Fruit fly (Drosophila melanogaster): ENCODE measurements around the gene CG32547.

The CG32547 gene

dm6 chrX:18515988-18516541 lies 36.8 kb upstream of the CG32547 start (continued):
- TF ChIP-seq cato (GFP tag; optimal IDR thresholded peaks at IDR 0.05; ENCODE audit: borderline replicate concordance): no peak
- TF ChIP-seq pfk (GFP tag; optimal IDR thresholded peaks at IDR 0.05): no peak
- peak; percentile 27 for TF ChIP-seq Atf-2 (GFP tag; optimal IDR thresholded peaks at IDR 0.05)
- no peak for TF ChIP-seq bab2 (GFP tag; optimal IDR thresholded peaks at IDR 0.05)
- no peak for TF ChIP-seq CG17328 (GFP tag; IDR thresholded peaks at IDR 0.05)
- TF ChIP-seq Awh (GFP tag; IDR thresholded peaks at IDR 0.05): no peak
- TF ChIP-seq CG1647 (GFP tag; optimal IDR thresholded peaks at IDR 0.05): no peak
- TF ChIP-seq zfh2 (GFP tag; optimal IDR thresholded peaks at IDR 0.05): no peak
- peak; percentile 3 for TF ChIP-seq ind (GFP tag; optimal IDR thresholded peaks at IDR 0.05)
- no peak for TF ChIP-seq Trl (optimal IDR thresholded peaks at IDR 0.05)
- TF ChIP-seq Trl (GFP tag; optimal IDR thresholded peaks at IDR 0.05): peak; percentile 8
- no peak for TF ChIP-seq slp2 (GFP tag; optimal IDR thresholded peaks at IDR 0.05)
- TF ChIP-seq CG4282 (GFP tag; optimal IDR thresholded peaks at IDR 0.05): peak; percentile 35
- no peak for TF ChIP-seq CG1529 (GFP tag; optimal IDR thresholded peaks at IDR 0.05)
- TF ChIP-seq exex (tag; optimal IDR thresholded peaks at IDR 0.05): no peak
- no peak for TF ChIP-seq D19B (GFP tag; optimal IDR thresholded peaks at IDR 0.05)
- TF ChIP-seq MTF-1 (GFP tag; optimal IDR thresholded peaks at IDR 0.05; ENCODE audit: borderline replicate concordance): no peak
- TF ChIP-seq repo (GFP tag; optimal IDR thresholded peaks at IDR 0.05): no peak
- TF ChIP-seq peb (GFP tag; IDR thresholded peaks at IDR 0.05): no peak
- TF ChIP-seq CG10959 (GFP tag; IDR thresholded peaks at IDR 0.05): no peak
- peak; percentile 53; the same call in 1 of the 2 replicates for TF ChIP-seq CG9932 (GFP tag; IDR thresholded peaks at IDR 0.05)
- no peak for TF ChIP-seq E2f1 (GFP tag; IDR thresholded peaks at IDR 0.05)
- TF ChIP-seq maf-S (GFP tag; optimal IDR thresholded peaks at IDR 0.05): no peak
- TF ChIP-seq Rfx (GFP tag; IDR thresholded peaks at IDR 0.05): peak; percentile 53
- TF ChIP-seq CG12071 (GFP tag; optimal IDR thresholded peaks at IDR 0.05): no peak
- TF ChIP-seq Dip3 (GFP tag; optimal IDR thresholded peaks at IDR 0.05): no peak
- no peak for TF ChIP-seq fd102C (GFP tag; optimal IDR thresholded peaks at IDR 0.05)
- no peak for TF ChIP-seq dmrt11E (tag; optimal IDR thresholded peaks at IDR 0.05)
- TF ChIP-seq pum (GFP tag; optimal IDR thresholded peaks at IDR 0.05): no peak
- peak; percentile 39 for TF ChIP-seq CG1832 (GFP tag; optimal IDR thresholded peaks at IDR 0.05)
- no peak for TF ChIP-seq CG5953 (GFP tag; IDR thresholded peaks at IDR 0.05)
- TF ChIP-seq Gsc (GFP tag; IDR thresholded peaks at IDR 0.05): no peak
- no peak; the same call in 1 of the 2 replicates for TF ChIP-seq CG31441 (GFP tag; IDR thresholded peaks at IDR 0.05)
- TF ChIP-seq CG11560 (tag; IDR thresholded peaks at IDR 0.05): no peak
- TF ChIP-seq Xbp1 (GFP tag; optimal IDR thresholded peaks at IDR 0.05): peak; percentile 1
- TF ChIP-seq sd (tag; optimal IDR thresholded peaks at IDR 0.05): peak; percentile 28
- TF ChIP-seq CG42726 (GFP tag; IDR thresholded peaks at IDR 0.05; ENCODE audit: partially characterized antibody): no peak
- TF ChIP-seq Hmr (GFP tag; optimal IDR thresholded peaks at IDR 0.05): peak; percentile 15
- TF ChIP-seq dpn (GFP tag; optimal IDR thresholded peaks at IDR 0.05): peak in 1 of 2 experiments; percentile 25
- TF ChIP-seq CG3995 (GFP tag; optimal IDR thresholded peaks at IDR 0.05): peak; percentile 74
- no peak for TF ChIP-seq Ravus (GFP tag; IDR thresholded peaks at IDR 0.05)
- TF ChIP-seq sens (GFP tag): peak; percentile 85
- no peak for TF ChIP-seq CG10431 (GFP tag; optimal IDR thresholded peaks at IDR 0.05)
- no peak for TF ChIP-seq az2 (GFP tag; optimal IDR thresholded peaks at IDR 0.05)
- no peak for TF ChIP-seq B-H1 (GFP tag; IDR thresholded peaks at IDR 0.05)
- TF ChIP-seq CG9876 (GFP tag; optimal IDR thresholded peaks at IDR 0.05): no peak
- no peak for TF ChIP-seq Opbp (GFP tag; IDR thresholded peaks at IDR 0.05; ENCODE audit: partially characterized antibody)
- TF ChIP-seq CG14441 (GFP tag; IDR thresholded peaks at IDR 0.05): 0 out of 2 replicates have a peak, but pooled peaks have one; percentile 27
- TF ChIP-seq Hr3 (GFP tag; optimal IDR thresholded peaks at IDR 0.05): no peak
- TF ChIP-seq chinmo (GFP tag; IDR thresholded peaks at IDR 0.05; ENCODE audit: partially characterized antibody): peak; percentile 63; the same call in 2 of the 4 replicates
- no peak for TF ChIP-seq Jarid2 (GFP tag; optimal IDR thresholded peaks at IDR 0.05)
- TF ChIP-seq CG12391 (tag; optimal IDR thresholded peaks at IDR 0.05): peak; percentile 32

Data from whole organism, embryonic.